Worm (Caenorhabditis elegans): Measurements from ENCODE around the gene srv-6.
A peak's percentile ranks its signal among the peaks of the same experiment; 100 is the strongest.

Gene srv-6

DNA sequence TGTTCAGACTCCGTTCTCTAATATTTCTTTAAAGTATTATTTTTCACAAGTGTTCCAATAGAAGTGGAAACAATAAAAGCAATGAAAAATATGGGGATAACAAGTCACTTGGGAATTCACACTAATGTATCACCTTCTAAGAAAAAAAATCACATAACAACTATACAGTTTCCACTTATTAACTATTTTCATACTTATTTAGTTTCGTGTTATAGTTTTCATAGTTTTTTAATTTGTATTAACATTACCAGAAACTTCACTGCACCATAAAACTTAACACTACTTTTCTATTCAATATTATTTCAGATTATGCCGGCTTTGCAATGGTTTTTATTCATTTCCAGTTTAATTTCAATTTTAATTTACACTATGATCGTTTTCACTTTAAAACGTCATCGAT lies 4.8 kb upstream of the srv-6 start, which contains the start of gene srv-5:
Gene srv-5 (plus strand): TSS at position 301 of the 400 bp plus-strand sequence.
- TF ChIP-seq snpc-4 (tag; optimal IDR thresholded peaks at IDR 0.05) (no peak), unc-62 (GFP tag; optimal IDR thresholded peaks at IDR 0.05) (no peak), sma-3 (GFP tag; optimal IDR thresholded peaks at IDR 0.05) (no peak), gmeb-1 (tag; optimal IDR thresholded peaks at IDR 0.05) (no peak), nhr-6 (tag; optimal IDR thresholded peaks at IDR 0.05) (no peak), aly-2 (tag; optimal IDR thresholded peaks at IDR 0.05) (no peak), elt-3 (tag; optimal IDR thresholded peaks at IDR 0.05) (no peak), fos-1 (tag; optimal IDR thresholded peaks at IDR 0.05) (no peak), lin-11 (tag; optimal IDR thresholded peaks at IDR 0.05) (no peak), alr-1 (tag; optimal IDR thresholded peaks at IDR 0.05) (no peak), dmd-4 (tag; optimal IDR thresholded peaks at IDR 0.05) (no peak), sma-9 (GFP tag; optimal IDR thresholded peaks at IDR 0.05) (no peak), sma-9 (tag; optimal IDR thresholded peaks at IDR 0.05) (no peak), C34F6.9 (tag; optimal IDR thresholded peaks at IDR 0.05) (no peak), blmp-1 (tag; optimal IDR thresholded peaks at IDR 0.05; ENCODE audit: insufficient read depth) (no peak), mdl-1 (tag; optimal IDR thresholded peaks at IDR 0.05) (no peak), R02D3.7 (tag; optimal IDR thresholded peaks at IDR 0.05) (no peak), nhr-129 (tag; optimal IDR thresholded peaks at IDR 0.05) (no peak), ama-1 (optimal IDR thresholded peaks at IDR 0.05) (no peak), nhr-77 (tag; optimal IDR thresholded peaks at IDR 0.05) (no peak)

DNA sequence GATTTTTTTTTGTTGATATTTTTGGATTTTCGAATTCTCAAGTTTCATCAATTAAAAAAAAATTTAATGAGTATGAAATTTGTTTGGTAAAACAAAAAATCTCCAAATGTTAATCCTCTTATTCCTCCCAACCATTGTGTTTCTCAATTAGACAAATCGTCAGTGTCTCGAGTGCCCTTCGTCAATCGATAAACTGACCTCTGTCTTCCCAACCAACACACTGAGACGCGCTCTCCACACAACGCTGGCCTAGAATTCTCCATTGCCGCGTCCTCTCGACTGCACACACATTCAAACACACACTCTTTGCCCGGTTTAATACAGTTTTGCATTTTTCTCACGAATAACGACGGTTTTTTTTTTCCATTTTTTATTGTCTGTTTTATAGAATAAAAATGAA lies 2.1 kb upstream of the srv-6 start, which contains the start of gene taf-11.1:
Gene taf-11.1 (plus strand): TSS at position 389 of the 400 bp plus-strand sequence.
- TF ChIP-seq unc-55 (GFP tag; optimal IDR thresholded peaks at IDR 0.05) (peak; percentile 7), alr-1 (tag; optimal IDR thresholded peaks at IDR 0.05) (no peak), crh-2 (tag; optimal IDR thresholded peaks at IDR 0.05) (peak; percentile 54), R02D3.7 (tag; optimal IDR thresholded peaks at IDR 0.05) (no peak), mdl-1 (tag; optimal IDR thresholded peaks at IDR 0.05) (no peak), fos-1 (tag; optimal IDR thresholded peaks at IDR 0.05) (peak; percentile 27), lsy-2 (tag; optimal IDR thresholded peaks at IDR 0.05) (peak in 1 of 2 experiments; percentile 50), nhr-237 (tag; optimal IDR thresholded peaks at IDR 0.05) (no peak), snpc-4 (tag; optimal IDR thresholded peaks at IDR 0.05) (no peak), nhr-129 (tag; optimal IDR thresholded peaks at IDR 0.05) (peak; percentile 50), aly-2 (tag; optimal IDR thresholded peaks at IDR 0.05) (no peak), nhr-21 (tag; optimal IDR thresholded peaks at IDR 0.05) (no peak), nhr-77 (tag; optimal IDR thresholded peaks at IDR 0.05) (no peak), C34F6.9 (tag; optimal IDR thresholded peaks at IDR 0.05) (peak; percentile 22), unc-62 (GFP tag; optimal IDR thresholded peaks at IDR 0.05) (no peak)

DNA sequence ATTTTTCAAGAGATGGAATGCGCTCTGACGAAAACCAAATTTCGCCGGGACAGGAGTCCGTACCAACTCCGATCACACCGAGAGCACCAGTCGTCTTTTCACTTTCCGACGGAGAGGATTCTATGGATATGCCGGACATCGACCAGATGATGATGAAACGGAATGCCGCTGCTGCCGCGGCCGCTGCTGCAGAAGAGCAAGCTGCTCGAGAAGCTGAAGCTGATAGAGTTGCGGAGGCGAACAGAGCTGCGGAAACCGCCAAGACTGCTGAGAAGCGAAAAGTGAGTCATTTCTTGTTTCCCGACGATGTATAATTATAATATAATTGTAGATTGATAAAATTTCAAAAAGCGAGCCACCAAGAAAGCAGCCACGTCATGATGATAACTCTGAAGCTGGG lies 1.5 kb upstream of the srv-6 start:
- TF ChIP-seq unc-39 (tag; optimal IDR thresholded peaks at IDR 0.05) (no peak), gmeb-1 (tag; optimal IDR thresholded peaks at IDR 0.05) (no peak), nhr-10 (tag; optimal IDR thresholded peaks at IDR 0.05) (no peak), ama-1 (optimal IDR thresholded peaks at IDR 0.05) (no peak), mdl-1 (tag; optimal IDR thresholded peaks at IDR 0.05) (no peak), ceh-82 (tag; optimal IDR thresholded peaks at IDR 0.05) (no peak)

DNA sequence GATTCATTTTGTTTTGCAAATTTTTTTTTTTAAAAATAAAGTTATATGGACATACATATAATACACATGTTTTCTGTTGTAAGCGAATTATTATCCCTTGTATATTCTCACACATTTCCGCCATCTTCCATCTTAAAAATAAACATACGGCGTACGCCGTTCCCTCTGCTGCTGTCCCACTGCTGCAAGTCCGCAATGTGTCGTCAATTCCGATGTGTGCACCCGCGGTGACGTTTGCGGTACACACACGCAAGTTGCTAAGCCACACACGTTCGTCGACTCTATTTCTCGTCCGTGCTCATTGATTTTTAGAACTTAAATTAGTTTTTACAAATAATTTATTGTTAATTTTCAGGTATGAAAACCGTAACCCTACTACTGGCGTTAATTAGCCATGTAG lies 3.4 kb downstream of the srv-6 start, which contains the start of gene C52B9.4:
Gene C52B9.4 (plus strand): TSS at position 356 of the 400 bp plus-strand sequence.
- TF ChIP-seq dmd-4 (tag; optimal IDR thresholded peaks at IDR 0.05) (no peak), mab-5 (tag; optimal IDR thresholded peaks at IDR 0.05) (no peak), peb-1 (tag; optimal IDR thresholded peaks at IDR 0.05) (no peak), nhr-129 (tag; optimal IDR thresholded peaks at IDR 0.05) (peak; percentile 35), egl-27 (tag; optimal IDR thresholded peaks at IDR 0.05) (peak; percentile 14), ceh-82 (tag; optimal IDR thresholded peaks at IDR 0.05) (no peak), alr-1 (tag; optimal IDR thresholded peaks at IDR 0.05) (no peak), ama-1 (optimal IDR thresholded peaks at IDR 0.05) (no peak), F13H6.1 (tag; optimal IDR thresholded peaks at IDR 0.05) (peak; percentile 39), ZK546.5 (tag; optimal IDR thresholded peaks at IDR 0.05) (no peak), skn-1 (tag; optimal IDR thresholded peaks at IDR 0.05) (no peak), elt-1 (tag; optimal IDR thresholded peaks at IDR 0.05) (no peak), unc-62 (GFP tag; optimal IDR thresholded peaks at IDR 0.05) (no peak), lin-11 (tag; optimal IDR thresholded peaks at IDR 0.05) (peak; percentile 40), nhr-10 (tag; optimal IDR thresholded peaks at IDR 0.05) (no peak), ztf-1 (GFP tag; conservative IDR thresholded peaks at IDR 0.05) (no peak), nhr-11 (tag; optimal IDR thresholded peaks at IDR 0.05) (no peak), nhr-25 (tag; optimal IDR thresholded peaks at IDR 0.05) (peak; percentile 9), sma-3 (GFP tag; optimal IDR thresholded peaks at IDR 0.05) (peak; percentile 48), unc-55 (GFP tag; optimal IDR thresholded peaks at IDR 0.05) (peak; percentile 50), lsy-2 (tag; optimal IDR thresholded peaks at IDR 0.05) (peak in 1 of 2 experiments; percentile 56), nhr-6 (tag; optimal IDR thresholded peaks at IDR 0.05) (no peak), C34F6.9 (tag; optimal IDR thresholded peaks at IDR 0.05) (peak; percentile 45), zag-1 (tag; optimal IDR thresholded peaks at IDR 0.05) (no peak), crh-2 (tag; optimal IDR thresholded peaks at IDR 0.05) (peak; percentile 84), nhr-23 (tag; optimal IDR thresholded peaks at IDR 0.05) (no peak), sma-9 (GFP tag; optimal IDR thresholded peaks at IDR 0.05) (peak; percentile 42), sma-9 (tag; optimal IDR thresholded peaks at IDR 0.05) (no peak), nhr-21 (tag; optimal IDR thresholded peaks at IDR 0.05) (no peak), fos-1 (tag; optimal IDR thresholded peaks at IDR 0.05) (peak; percentile 7), gmeb-1 (tag; optimal IDR thresholded peaks at IDR 0.05) (peak; percentile 19), nhr-12 (tag; optimal IDR thresholded peaks at IDR 0.05) (no peak)
